Worm (Caenorhabditis elegans): ENCODE results near the gene C49G7.12.

DNA sequence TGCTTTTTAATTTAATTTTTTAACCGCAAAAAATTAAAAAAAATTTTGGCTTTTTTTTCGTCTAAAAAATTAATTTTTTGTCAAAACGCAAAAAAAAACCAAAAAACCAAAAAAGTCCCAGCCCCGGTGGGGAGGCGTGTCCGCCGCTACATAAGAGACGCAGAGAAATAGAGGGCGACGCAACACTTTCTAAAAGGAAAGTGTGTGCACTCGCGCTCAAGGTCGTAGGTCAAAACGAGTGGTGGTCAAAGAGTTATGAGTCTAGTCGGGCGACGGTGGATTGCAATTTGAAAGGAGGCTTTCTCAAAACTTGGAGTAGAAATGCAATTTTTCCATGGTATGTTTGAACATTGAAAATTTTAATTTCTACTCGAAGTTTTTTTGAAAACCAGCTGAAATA is 33.6 kb upstream of the C49G7.12 start:
- TF ChIP-seq Y48G9A.11 (GFP tag; IDR thresholded peaks at IDR 0.05) (no peak), F37D6.2 (tag; optimal IDR thresholded peaks at IDR 0.05) (no peak), daf-16 (GFP tag; optimal IDR thresholded peaks at IDR 0.05) (no peak), daf-16 (tag; optimal IDR thresholded peaks at IDR 0.05) (no peak), sdz-12 (GFP tag; optimal IDR thresholded peaks at IDR 0.05) (no peak), skn-1 (tag; optimal IDR thresholded peaks at IDR 0.05) (no peak)

Measured in whole organism, L4 larva.